Comparison of ENCODE assay signal across 3 worm cellular contexts in genomic region chrX:8294586-8294985, ce11.
TF ChIP-seq lines count a peak whose summit lies in the region.

Gene R09F10.3 (plus strand): TSS chrX:8294625.

TF ChIP-seq in whole organism, L4 larva, 104 proteins besides CTCF, POLR2A, EP300 and RAD21:
- TF ChIP-seq T26A8.4 (GFP tag; IDR thresholded peaks at IDR 0.05; lab: Robert Waterston, UW) (peak; percentile 32; the same call in 1 of the 2 replicates), hif-1 (tag; optimal IDR thresholded peaks at IDR 0.05; lab: Kevin White, UChicago) (no peak), php-3 (GFP tag; IDR thresholded peaks at IDR 0.05; lab: Robert Waterston, UW) (0 out of 2 replicates have a peak, but pooled peaks have one; percentile 27), ceh-62 (tag; optimal IDR thresholded peaks at IDR 0.05; lab: Kevin White, UChicago) (no peak), mxl-2 (GFP tag; conservative IDR thresholded peaks at IDR 0.05; lab: Robert Waterston, UW) (no peak), dve-1 (tag; optimal IDR thresholded peaks at IDR 0.05; lab: Kevin White, UChicago; ENCODE audit: insufficient read depth) (no peak), arid-1 (GFP tag; conservative IDR thresholded peaks at IDR 0.05; lab: Robert Waterston, UW) (no peak), unc-130 (GFP tag; optimal IDR thresholded peaks at IDR 0.05; lab: Kevin White, UChicago) (no peak), ceh-28 (tag; optimal IDR thresholded peaks at IDR 0.05; lab: Kevin White, UChicago) (no peak), gei-8 (GFP tag; optimal IDR thresholded peaks at IDR 0.05; lab: Kevin White, UChicago) (no peak), cey-2 (tag; optimal IDR thresholded peaks at IDR 0.05; lab: Kevin White, UChicago; ENCODE audit: borderline replicate concordance, insufficient read depth) (no peak), nhr-237 (tag; optimal IDR thresholded peaks at IDR 0.05; lab: Kevin White, UChicago) (no peak), dmd-9 (GFP tag; IDR thresholded peaks at IDR 0.05; lab: Robert Waterston, UW) (no peak), set-16 (GFP tag; IDR thresholded peaks at IDR 0.05; lab: Robert Waterston, UW) (peak; percentile 46; the same call in 1 of the 2 replicates), ctbp-1 (GFP tag; IDR thresholded peaks at IDR 0.05; lab: Robert Waterston, UW) (no peak), fkh-10 (GFP tag; optimal IDR thresholded peaks at IDR 0.05; lab: Kevin White, UChicago) (no peak), nhr-76 (tag; optimal IDR thresholded peaks at IDR 0.05; lab: Kevin White, UChicago) (no peak), unc-62 (GFP tag; optimal IDR thresholded peaks at IDR 0.05 in 1 of 2; lab: Kevin White, UChicago) (peak in 1 of 2 experiments; percentile 96), unc-62 (tag; optimal IDR thresholded peaks at IDR 0.05; lab: Kevin White, UChicago) (no peak), F26F4.8 (GFP tag; conservative IDR thresholded peaks at IDR 0.05; lab: Robert Waterston, UW) (0 out of 2 replicates have a peak, but pooled peaks have one; percentile 42), ama-1 (optimal IDR thresholded peaks at IDR 0.05; lab: Kevin White, UChicago) (no peak), Y105C5A.15 (GFP tag; IDR thresholded peaks at IDR 0.05; lab: Robert Waterston, UW) (no peak), vab-7 (GFP tag; IDR thresholded peaks at IDR 0.05; lab: Robert Waterston, UW) (no peak), nhr-102 (tag; optimal IDR thresholded peaks at IDR 0.05; lab: Kevin White, UChicago) (no peak)

TF ChIP-seq in whole organism, early embryonic, 17 proteins besides CTCF, POLR2A, EP300 and RAD21:
- TF ChIP-seq F13C5.2 (tag; optimal IDR thresholded peaks at IDR 0.05; lab: Kevin White, UChicago) (no peak), hmg-4 (GFP tag; optimal IDR thresholded peaks at IDR 0.05; lab: Kevin White, UChicago) (peak; percentile 12), ets-7 (tag; optimal IDR thresholded peaks at IDR 0.05; lab: Kevin White, UChicago) (no peak), hnd-1 (tag; optimal IDR thresholded peaks at IDR 0.05; lab: Kevin White, UChicago) (no peak), ceh-13 (GFP tag; optimal IDR thresholded peaks at IDR 0.05; lab: Kevin White, UChicago) (no peak), B0310.2 (tag; optimal IDR thresholded peaks at IDR 0.05; lab: Kevin White, UChicago) (no peak)
TF ChIP-seq in whole organism, early embryonic: peak in this region for 1.

TF ChIP-seq in whole organism, young adult, 124 proteins besides CTCF, POLR2A, EP300 and RAD21:
- TF ChIP-seq sea-2 (GFP tag; IDR thresholded peaks at IDR 0.05; lab: Robert Waterston, UW) = peak; percentile 14; the same call in 1 of the 2 replicates
- TF ChIP-seq pha-4 (tag; optimal IDR thresholded peaks at IDR 0.05; lab: Kevin White, UChicago) = no peak
- peak; percentile 65 for TF ChIP-seq zfh-2 (GFP tag; conservative IDR thresholded peaks at IDR 0.05; lab: Robert Waterston, UW)
